Fruit fly (Drosophila melanogaster) whole organism, embryonic: ENCODE results near the gene CG13949.

ENCODE experiments used
- Adf1 ChIP-seq: fragments of 200-800 bp; sonication (Bioruptor generic); IDR thresholded peaks from 2 replicates; pipeline ENCODE4 v1.3.6; 2022; ENCODE audit warnings: missing biosample characterization, missing genetic modification characterization
- B-H1 ChIP-seq: fragments of 200-800 bp; sonication (Bioruptor generic); IDR thresholded peaks from 3 replicates; pipeline ENCODE4 v1.3.6; 2022; ENCODE audit warnings: missing biosample characterization, missing genetic modification characterization
- BEAF-32 ChIP-seq: fragments of 200-800 bp; sonication (Bioruptor generic); optimal IDR thresholded peaks from 3 replicates; lab custom pipeline; 2017; ENCODE audit warnings: missing biosample characterization, missing genetic modification characterization, mild to moderate bottlenecking, moderate library complexity, missing genetic modification reagents
- CG13624 ChIP-seq: fragments of 200-800 bp; sonication (Bioruptor generic); optimal IDR thresholded peaks from 2 replicates; lab custom pipeline; 2016; ENCODE audit warnings: missing biosample characterization, missing genetic modification characterization
- CG14667 ChIP-seq: fragments of 200-800 bp; sonication (Bioruptor generic); IDR thresholded peaks from 2 replicates; pipeline ENCODE4 v1.3.6; 2022; ENCODE audit warnings: missing biosample characterization, missing genetic modification characterization
- CG14860 ChIP-seq: fragments of 200-800 bp; sonication (Bioruptor generic); IDR thresholded peaks from 3 replicates; pipeline ENCODE4 v1.3.6; 2022; ENCODE audit warnings: missing biosample characterization, missing genetic modification characterization; ENCODE audit not compliant: partially characterized antibody
- CG14965 ChIP-seq: fragments of 200-800 bp; sonication (Bioruptor generic); optimal IDR thresholded peaks from 2 replicates; lab custom pipeline; 2016; ENCODE audit warnings: missing biosample characterization, missing genetic modification characterization, borderline replicate concordance
- CG15073 ChIP-seq: fragments of 200-800 bp; sonication (Bioruptor generic); optimal IDR thresholded peaks from 2 replicates; lab custom pipeline; 2016; ENCODE audit warnings: missing biosample characterization, missing genetic modification characterization
- CG1603 ChIP-seq: fragments of 200-800 bp; sonication (Bioruptor generic); optimal IDR thresholded peaks from 2 replicates; lab custom pipeline; 2019; ENCODE audit warnings: missing biosample characterization, mild to moderate bottlenecking, missing genetic modification characterization, moderate library complexity
- CG18619 ChIP-seq: fragments of 200-800 bp; sonication (Bioruptor generic); optimal IDR thresholded peaks from 3 replicates; lab custom pipeline; 2017; ENCODE audit warnings: missing biosample characterization, mild to moderate bottlenecking, missing genetic modification characterization
- CG2202 ChIP-seq: fragments of 200-800 bp; sonication (Bioruptor generic); optimal IDR thresholded peaks from 2 replicates; lab custom pipeline; 2018; ENCODE audit warnings: missing biosample characterization, mild to moderate bottlenecking, missing genetic modification characterization
- CG31388 ChIP-seq: fragments of 200-800 bp; sonication (Bioruptor generic); optimal IDR thresholded peaks from 2 replicates; lab custom pipeline; 2016; ENCODE audit warnings: missing biosample characterization, missing genetic modification characterization
- CG32772 ChIP-seq: fragments of 200-800 bp; sonication (Bioruptor generic); IDR thresholded peaks from 2 replicates; pipeline ENCODE4 v1.3.6; 2022; ENCODE audit warnings: missing biosample characterization, missing genetic modification characterization
- CG4424 ChIP-seq: fragments of 200-800 bp; sonication (Bioruptor generic); optimal IDR thresholded peaks from 3 replicates; lab custom pipeline; 2016; ENCODE audit warnings: missing biosample characterization, missing genetic modification characterization
- CG4820 ChIP-seq: fragments of 200-800 bp; sonication (Bioruptor generic); optimal IDR thresholded peaks from 3 replicates; lab custom pipeline; 2016; ENCODE audit warnings: missing biosample characterization, missing genetic modification characterization
- CG4854 ChIP-seq: fragments of 200-800 bp; sonication (Bioruptor generic); optimal IDR thresholded peaks from 2 replicates; lab custom pipeline; 2016; ENCODE audit warnings: missing biosample characterization, missing genetic modification characterization, inconsistent platforms
- CG5953 ChIP-seq: fragments of 200-800 bp; sonication (Bioruptor generic); IDR thresholded peaks from 2 replicates; pipeline ENCODE4 v1.3.6; 2022; ENCODE audit warnings: missing biosample characterization, missing genetic modification characterization
- CG6175 ChIP-seq: fragments of 200-800 bp; sonication (Bioruptor generic); IDR thresholded peaks from 3 replicates; pipeline ENCODE4 v1.3.6; 2022; ENCODE audit warnings: missing biosample characterization, missing genetic modification characterization
- CG7357 ChIP-seq: fragments of 200-800 bp; sonication (Bioruptor generic); IDR thresholded peaks from 3 replicates; pipeline ENCODE4 v1.3.6; 2022; ENCODE audit warnings: missing biosample characterization, missing genetic modification characterization
- CG8359 ChIP-seq: fragments of 200-800 bp; sonication (Bioruptor generic); optimal IDR thresholded peaks from 2 replicates; lab custom pipeline; 2017; ENCODE audit warnings: missing biosample characterization, mild to moderate bottlenecking, missing genetic modification characterization, borderline replicate concordance
- CG8765 ChIP-seq: fragments of 200-800 bp; sonication (Bioruptor generic); IDR thresholded peaks from 2 replicates; pipeline ENCODE4 v1.3.6; 2022; ENCODE audit warnings: missing biosample characterization, missing genetic modification characterization
- CG9609 ChIP-seq: fragments of 200-800 bp; sonication (Bioruptor generic); optimal IDR thresholded peaks from 3 replicates; lab custom pipeline; 2016; ENCODE audit warnings: missing biosample characterization, missing genetic modification characterization
- CG9817 ChIP-seq: fragments of 200-800 bp; sonication (Bioruptor generic); optimal IDR thresholded peaks from 2 replicates; lab custom pipeline; 2018; ENCODE audit warnings: missing biosample characterization, mild to moderate bottlenecking, missing genetic modification characterization, moderate library complexity
- Dad ChIP-seq: fragments of 200-800 bp; sonication (Bioruptor generic); optimal IDR thresholded peaks from 3 replicates; lab custom pipeline; 2016; ENCODE audit warnings: missing biosample characterization, missing genetic modification characterization
- Ets65A ChIP-seq: fragments of 200-800 bp; sonication (Bioruptor generic); peaks from one replicate; lab custom pipeline; 2016; ENCODE audit warnings: missing biosample characterization, missing genetic modification characterization
- Fer3 ChIP-seq: fragments of 200-800 bp; sonication (Bioruptor generic); optimal IDR thresholded peaks from 2 replicates; lab custom pipeline; 2018; ENCODE audit warnings: missing biosample characterization, mild to moderate bottlenecking, missing genetic modification characterization, moderate library complexity
- Nf-YB ChIP-seq: fragments of 200-800 bp; sonication (Bioruptor generic); optimal IDR thresholded peaks from 3 replicates; lab custom pipeline; 2019; ENCODE audit warnings: missing biosample characterization, mild to moderate bottlenecking, missing genetic modification characterization, moderate library complexity
- NfI ChIP-seq: fragments of 200-800 bp; sonication (Bioruptor generic); optimal IDR thresholded peaks from 3 replicates; lab custom pipeline; 2018; ENCODE audit warnings: missing biosample characterization, mild to moderate bottlenecking, missing genetic modification characterization, moderate library complexity
- Optix ChIP-seq: fragments of 200-800 bp; sonication (Bioruptor generic); IDR thresholded peaks from 3 replicates; pipeline ENCODE4 v1.3.6; 2022; ENCODE audit warnings: missing biosample characterization, missing genetic modification characterization
- ac ChIP-seq: fragments of 200-800 bp; sonication (Bioruptor generic); optimal IDR thresholded peaks from 3 replicates; lab custom pipeline; 2017; ENCODE audit warnings: missing biosample characterization, mild to moderate bottlenecking, missing genetic modification characterization
- aop ChIP-seq: fragments of 200-800 bp; sonication (Bioruptor generic); IDR thresholded peaks from 2 replicates; pipeline ENCODE4 v1.3.6; 2022; ENCODE audit warnings: missing biosample characterization, missing genetic modification characterization
- ase ChIP-seq: fragments of 200-800 bp; sonication (Bioruptor generic); IDR thresholded peaks from 3 replicates; pipeline ENCODE4 v1.3.6; 2022; ENCODE audit warnings: missing biosample characterization, missing genetic modification characterization
- chinmo ChIP-seq: fragments of 200-800 bp; sonication (Bioruptor generic); IDR thresholded peaks from 4 replicates; pipeline ENCODE4 v1.3.6; 2022; ENCODE audit warnings: missing biosample characterization, missing genetic modification characterization; ENCODE audit not compliant: partially characterized antibody
- fru ChIP-seq: fragments of >200 bp; optimal IDR thresholded peaks from 2 replicates; lab custom pipeline; 2017
- jigr1 ChIP-seq: fragments of 200-800 bp; sonication (Bioruptor generic); IDR thresholded peaks from 3 replicates; pipeline ENCODE4 v1.3.6; 2022; ENCODE audit warnings: missing biosample characterization, missing genetic modification characterization
- lola ChIP-seq, 3 experiments: fragments of >200 bp in 2 of 3; fragments of 200-800 bp in 1 of 3; sonication (Bioruptor generic) in 1 of 3; optimal IDR thresholded peaks; 2 replicates each; lab custom pipeline; 2017 to 2019; ENCODE audit warnings: missing biosample characterization in 3 of 3, missing genetic modification characterization in 3 of 3, mild to moderate bottlenecking in 1 of 3, moderate library complexity in 1 of 3
- mirr ChIP-seq: fragments of 200-800 bp; sonication (Bioruptor generic); optimal IDR thresholded peaks from 3 replicates; lab custom pipeline; 2018; ENCODE audit warnings: missing biosample characterization, mild to moderate bottlenecking, missing genetic modification characterization
- nerfin-2 ChIP-seq: fragments of 200-800 bp; sonication (Bioruptor generic); IDR thresholded peaks from 2 replicates; pipeline ENCODE4 v1.3.6; 2022; ENCODE audit warnings: missing biosample characterization, missing genetic modification characterization; ENCODE audit not compliant: partially characterized antibody
- nom ChIP-seq: fragments of 200-800 bp; sonication (Bioruptor generic); optimal IDR thresholded peaks from 2 replicates; lab custom pipeline; 2017; ENCODE audit warnings: missing biosample characterization, missing genetic modification characterization, mild to moderate bottlenecking, moderate library complexity, missing genetic modification reagents
- p53 ChIP-seq: fragments of 200-800 bp; sonication (Bioruptor generic); optimal IDR thresholded peaks from 2 replicates; lab custom pipeline; 2016; ENCODE audit warnings: missing biosample characterization, missing genetic modification characterization
- ranshi ChIP-seq: fragments of 200-800 bp; sonication (Bioruptor generic); IDR thresholded peaks from 2 replicates; pipeline ENCODE4 v1.3.6; 2022; ENCODE audit warnings: missing biosample characterization, missing genetic modification characterization
- rib ChIP-seq: fragments of 200-800 bp; sonication (Bioruptor generic); IDR thresholded peaks from 2 replicates; pipeline ENCODE4 v1.3.6; 2022; ENCODE audit warnings: missing biosample characterization, missing genetic modification characterization
- run ChIP-seq: fragments of 200-800 bp; sonication (Bioruptor generic); optimal IDR thresholded peaks from 3 replicates; lab custom pipeline; 2018; ENCODE audit warnings: missing biosample characterization, mild to moderate bottlenecking, missing genetic modification characterization
- slou ChIP-seq: fragments of 200-800 bp; sonication (Bioruptor generic); optimal IDR thresholded peaks from 3 replicates; lab custom pipeline; 2016; ENCODE audit warnings: missing biosample characterization, missing genetic modification characterization
- sob ChIP-seq: fragments of 200-800 bp; sonication (Bioruptor generic); IDR thresholded peaks from 2 replicates; pipeline ENCODE4 v1.3.6; 2022; ENCODE audit warnings: missing biosample characterization, missing genetic modification characterization
- sqz ChIP-seq: fragments of 200-800 bp; sonication (Bioruptor generic); optimal IDR thresholded peaks from 3 replicates; lab custom pipeline; 2018; ENCODE audit warnings: missing biosample characterization, mild to moderate bottlenecking, missing genetic modification characterization
- tap ChIP-seq: fragments of 200-800 bp; optimal IDR thresholded peaks from 3 replicates; lab custom pipeline; 2019; ENCODE audit warnings: missing biosample characterization, mild to moderate bottlenecking, missing genetic modification characterization, moderate library complexity
- tgo ChIP-seq: fragments of 200-800 bp; sonication (Bioruptor generic); IDR thresholded peaks from 3 replicates; pipeline ENCODE4 v1.3.6; 2022; ENCODE audit warnings: missing biosample characterization, missing genetic modification characterization
- usp ChIP-seq: fragments of >200 bp; optimal IDR thresholded peaks from 2 replicates; lab custom pipeline; 2017; ENCODE audit warnings: missing biosample characterization, missing genetic modification characterization
- vfl ChIP-seq: fragments of 200-800 bp; sonication (Bioruptor generic); optimal IDR thresholded peaks from 2 replicates; lab custom pipeline; 2016; ENCODE audit warnings: missing biosample characterization, missing genetic modification characterization

The CG13949 gene

DNA sequence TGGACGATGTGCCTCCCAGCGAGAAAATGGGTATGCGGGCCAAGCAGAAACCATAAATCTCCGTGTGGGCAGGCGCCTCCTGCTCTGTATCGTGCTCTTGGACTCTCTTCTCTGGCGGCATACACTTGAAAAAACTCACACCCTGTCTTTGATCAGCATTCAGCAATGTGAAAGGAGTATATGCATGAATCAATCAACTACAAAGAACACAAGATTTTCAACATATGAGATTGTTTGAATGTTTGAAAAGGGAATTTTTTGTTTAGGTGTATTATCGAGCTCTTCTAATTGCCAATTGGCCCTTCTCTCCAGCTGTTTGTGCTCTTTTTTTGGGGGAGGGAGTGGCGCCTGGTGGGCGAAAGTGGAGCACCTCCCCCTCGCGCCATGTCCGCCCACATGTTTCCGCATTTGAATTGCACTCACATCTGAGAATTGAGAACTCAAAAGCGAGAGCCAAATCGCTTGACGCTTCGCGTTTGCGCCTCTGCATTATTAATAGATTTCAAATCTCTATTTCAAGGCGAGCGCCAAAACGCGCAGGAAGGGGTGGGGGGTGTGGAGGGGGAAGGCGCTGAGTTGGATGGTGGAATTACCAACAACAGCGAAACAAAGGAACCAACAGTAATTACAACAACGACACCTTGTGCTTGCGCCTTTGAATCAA, 9.7 kb upstream of the CG13949 start (continued):
- TF ChIP-seq NfI (GFP tag; lab: Kevin White, UChicago) (peak; percentile 92), aop (GFP tag; lab: Robert Waterston, UW) (peak; percentile 67; the same call in 1 of the 2 replicates), CG4854 (GFP tag; lab: Kevin White, UChicago) (peak; percentile 75), Optix (GFP tag; lab: Robert Waterston, UW) (peak; percentile 88), sob (GFP tag; lab: Robert Waterston, UW) (peak; percentile 87), lola (GFP tag; optimal IDR thresholded peaks at IDR 0.05; lab: Kevin White, UChicago) (peak in 1 of 3 experiments; percentile 32), ranshi (peak; percentile 87), fru (lab: Kevin White, UChicago) (no peak), CG5953 (GFP tag; lab: Robert Waterston, UW) (peak; percentile 89), CG9817 (tag; lab: Kevin White, UChicago) (peak; percentile 88), tap (tag; lab: Kevin White, UChicago) (peak; percentile 88), nom (GFP tag; lab: Kevin White, UChicago) (no peak), CG1603 (tag; lab: Kevin White, UChicago) (peak; percentile 94), vfl (GFP tag; lab: Kevin White, UChicago) (peak; percentile 54), CG4424 (GFP tag; lab: Kevin White, UChicago) (peak; percentile 78), Ets65A (GFP tag; lab: Kevin White, UChicago) (peak; percentile 98), chinmo (peak; percentile 83; the same call in 3 of the 4 replicates), CG32772 (GFP tag; lab: Robert Waterston, UW) (peak; percentile 83), ac (no peak), mirr (GFP tag; lab: Kevin White, UChicago) (peak; percentile 74), Nf-YB (GFP tag; lab: Kevin White, UChicago) (peak; percentile 73), CG13624 (GFP tag; lab: Kevin White, UChicago) (peak; percentile 86), tgo (GFP tag; lab: Robert Waterston, UW) (peak; percentile 84), CG7357 (peak; percentile 75), sqz (GFP tag; lab: Kevin White, UChicago) (peak; percentile 44), jigr1 (GFP tag; lab: Robert Waterston, UW) (peak; percentile 62; the same call in 2 of the 3 replicates), B-H1 (peak; percentile 85), CG14860 (GFP tag; lab: Robert Waterston, UW) (no peak), run (peak; percentile 54), CG6175 (GFP tag; lab: Robert Waterston, UW) (peak; percentile 83), CG9609 (peak; percentile 88), CG4820 (GFP tag; lab: Kevin White, UChicago) (peak; percentile 82), p53 (GFP tag; lab: Kevin White, UChicago) (peak; percentile 60), rib (GFP tag; lab: Robert Waterston, UW) (peak; percentile 76), ase (peak; percentile 91), Dad (peak; percentile 77), CG8765 (0 out of 2 replicates have a peak, but pooled peaks have one; percentile 12), Adf1 (GFP tag; lab: Robert Waterston, UW) (peak; percentile 67), CG18619 (GFP tag; lab: Kevin White, UChicago) (peak; percentile 78), usp (GFP tag; lab: Kevin White, UChicago) (no peak), CG14965 (GFP tag; lab: Kevin White, UChicago) (peak; percentile 35), Fer3 (peak; percentile 91), BEAF-32 (no peak), slou (peak; percentile 44), nerfin-2 (no peak), CG15073 (GFP tag; lab: Kevin White, UChicago) (peak; percentile 8), CG8359 (peak; percentile 37), CG2202 (peak; percentile 37), CG14667 (GFP tag; lab: Robert Waterston, UW) (peak; percentile 88), CG31388 (peak; percentile 57)
